Fruit fly (Drosophila melanogaster) S2 (cell line): ENCODE data around the gene CG7560.

Source experiments
- CG8478 ChIP-seq: fragments of >200 bp; optimal IDR thresholded peaks from 2 replicates; lab custom pipeline; 2018
- CTCF ChIP-seq, 2 experiments: fragments of >200 bp; optimal IDR thresholded peaks; 2 replicates each; lab custom pipeline; 2018

dm6 chr3L:11400262-11400661 lies 24.7 kb upstream of the CG7560 start:
- TF ChIP-seq CTCF (optimal IDR thresholded peaks at IDR 0.05; lab: Kevin White, UChicago) = no peak
- TF ChIP-seq CG8478 (lab: Kevin White, UChicago) = no peak
